Fruit fly (Drosophila melanogaster) whole organism, embryonic: ENCODE data around the gene CG43249.

Experiments
- Blimp-1 ChIP-seq: fragments of 200-800 bp; sonication (Bioruptor generic); optimal IDR thresholded peaks from 3 replicates; lab custom pipeline; 2018; ENCODE audit warnings: missing biosample characterization, missing genetic modification characterization, mild to moderate bottlenecking, moderate library complexity, missing genetic modification reagents
- CG3407 ChIP-seq: fragments of 200-800 bp; sonication (Bioruptor generic); optimal IDR thresholded peaks from 2 replicates; lab custom pipeline; 2018; ENCODE audit warnings: missing biosample characterization, mild to moderate bottlenecking, missing genetic modification characterization
- Fer1 ChIP-seq: fragments of 200-800 bp; sonication (Bioruptor generic); optimal IDR thresholded peaks from 2 replicates; lab custom pipeline; 2017; ENCODE audit warnings: missing biosample characterization, mild to moderate bottlenecking, missing genetic modification characterization
- Sox102F ChIP-seq: fragments of 200-800 bp; sonication (Bioruptor generic); optimal IDR thresholded peaks from 2 replicates; lab custom pipeline; 2018; ENCODE audit warnings: missing biosample characterization, mild to moderate bottlenecking, missing genetic modification characterization, moderate library complexity
- ab ChIP-seq: fragments of 200-800 bp; sonication (Bioruptor generic); optimal IDR thresholded peaks from 2 replicates; lab custom pipeline; 2016; ENCODE audit warnings: missing biosample characterization, missing genetic modification characterization
- dpn ChIP-seq, 2 experiments: fragments of 200-800 bp; sonication (Bioruptor generic); optimal IDR thresholded peaks; 3 replicates each; lab custom pipeline; 2016; ENCODE audit warnings: missing biosample characterization in 2 of 2, missing genetic modification characterization in 2 of 2
- ind ChIP-seq: fragments of 200-800 bp; sonication (Bioruptor generic); optimal IDR thresholded peaks from 3 replicates; lab custom pipeline; 2016; ENCODE audit warnings: missing biosample characterization, missing genetic modification characterization

dm6 chr3L:16272338-16272959 is 31.6 kb upstream of the CG43249 start, which contains the start of gene CG13066:
- TF ChIP-seq CG3407 (GFP tag; lab: Kevin White, UChicago) (no peak), ind (GFP tag; lab: Kevin White, UChicago) (no peak), Fer1 (GFP tag; lab: Kevin White, UChicago) (no peak), ab (no peak), Blimp-1 (no peak), Sox102F (GFP tag; lab: Kevin White, UChicago) (no peak), dpn (GFP tag; optimal IDR thresholded peaks at IDR 0.05; lab: Kevin White, UChicago) (no peak)
